Worm (Caenorhabditis elegans) whole organism, L4 larva: ENCODE measurements around the gene exos-2.
A peak's percentile ranks its signal among the peaks of the same experiment; 100 is the strongest.

Experiments used
- D1046.2 ChIP-seq: fragments of 200-800 bp; sonication (Bioruptor generic); IDR thresholded peaks from 2 replicates; pipeline ENCODE4 v1.3.6; 2022; ENCODE audit warnings: missing genetic modification characterization, missing compliant biosample characterization
- F10B5.3 ChIP-seq: sonication (generic microtip); optimal IDR thresholded peaks from 2 replicates; lab custom pipeline; 2016; ENCODE audit warnings: mild to moderate bottlenecking, missing genetic modification characterization, missing compliant biosample characterization
- F26F4.8 ChIP-seq: fragments of 200-800 bp; sonication (Bioruptor generic); conservative IDR thresholded peaks from 2 replicates; pipeline ENCODE4 v1.3.6; 2022; ENCODE audit warnings: missing genetic modification characterization, missing compliant biosample characterization
- F37D6.2 ChIP-seq: sonication (generic microtip); optimal IDR thresholded peaks from 2 replicates; lab custom pipeline; 2016; ENCODE audit warnings: mild to moderate bottlenecking, missing genetic modification characterization, missing compliant biosample characterization
- F49E8.2 ChIP-seq: sonication (generic microtip); optimal IDR thresholded peaks from 2 replicates; lab custom pipeline; 2016; ENCODE audit warnings: missing compliant biosample characterization, mild to moderate bottlenecking, missing genetic modification characterization, borderline replicate concordance
- R02D3.7 ChIP-seq: fragments of 150-350 bp; sonication (generic microtip); optimal IDR thresholded peaks from 3 replicates; lab custom pipeline; 2014; ENCODE audit warnings: missing biosample characterization, missing genetic modification characterization
- T26A8.4 ChIP-seq: fragments of 200-800 bp; sonication (Bioruptor generic); IDR thresholded peaks from 2 replicates; pipeline ENCODE4 v1.3.6; 2022; ENCODE audit warnings: missing genetic modification characterization, missing compliant biosample characterization
- aha-1 ChIP-seq: fragments of 150-350 bp; peaks from one replicate; lab custom pipeline; 2014; ENCODE audit warnings: missing biosample characterization, missing genetic modification characterization
- attf-4 ChIP-seq: sonication (generic microtip); optimal IDR thresholded peaks from 3 replicates; lab custom pipeline; 2017; ENCODE audit warnings: missing biosample characterization, missing genetic modification characterization
- ceh-44 ChIP-seq: fragments of 200-800 bp; sonication (Bioruptor generic); IDR thresholded peaks from 2 replicates; pipeline ENCODE4 v1.3.6; 2022; ENCODE audit warnings: missing genetic modification reagents, missing genetic modification characterization, missing compliant biosample characterization
- cey-2 ChIP-seq: sonication (generic microtip); optimal IDR thresholded peaks from 3 replicates; lab custom pipeline; 2017; ENCODE audit warnings: missing genetic modification characterization, mild to moderate bottlenecking, missing compliant biosample characterization, antibody characterized with exemption, borderline replicate concordance; ENCODE audit not compliant: insufficient read depth
- ctbp-1 ChIP-seq: fragments of 200-800 bp; sonication (Bioruptor generic); IDR thresholded peaks from 2 replicates; pipeline ENCODE4 v1.3.6; 2022; ENCODE audit warnings: missing genetic modification reagents, missing genetic modification characterization, missing compliant biosample characterization
- daf-16 ChIP-seq, 3 experiments: sonication (generic microtip); optimal IDR thresholded peaks; 2 replicates each; lab custom pipeline; 2016 to 2017; ENCODE audit warnings: missing genetic modification characterization in 3 of 3, missing genetic modification reagents in 3 of 3, mild to moderate bottlenecking in 2 of 3, missing compliant biosample characterization in 2 of 3, missing biosample characterization in 1 of 3, moderate library complexity in 1 of 3
- daf-8 ChIP-seq: fragments of 200-800 bp; sonication (Bioruptor generic); IDR thresholded peaks from 2 replicates; pipeline ENCODE4 v1.3.6; 2022; ENCODE audit warnings: missing genetic modification characterization, missing compliant biosample characterization
- dmd-6 ChIP-seq: fragments of 200-800 bp; sonication (Bioruptor generic); IDR thresholded peaks from 2 replicates; pipeline ENCODE4 v1.3.6; 2022; ENCODE audit warnings: missing genetic modification reagents, missing genetic modification characterization, missing compliant biosample characterization
- duxl-1 ChIP-seq: sonication (generic microtip); optimal IDR thresholded peaks from 2 replicates; lab custom pipeline; 2016; ENCODE audit warnings: mild to moderate bottlenecking, missing genetic modification characterization, moderate library complexity, missing compliant biosample characterization; ENCODE audit not compliant: poor library complexity
- dve-1 ChIP-seq: sonication (generic microtip); optimal IDR thresholded peaks from 2 replicates; lab custom pipeline; 2017; ENCODE audit warnings: antibody characterized with exemption, mild to moderate bottlenecking, missing genetic modification characterization, missing compliant biosample characterization; ENCODE audit not compliant: insufficient read depth
- egl-43 ChIP-seq: fragments of 200-800 bp; sonication (Bioruptor generic); IDR thresholded peaks from 2 replicates; pipeline ENCODE4 v1.3.6; 2022; ENCODE audit warnings: missing genetic modification reagents, missing genetic modification characterization, missing compliant biosample characterization
- fkh-10 ChIP-seq: fragments of 150-350 bp; optimal IDR thresholded peaks from 2 replicates; lab custom pipeline; 2014; ENCODE audit warnings: missing biosample characterization, missing genetic modification reagents, missing genetic modification characterization
- lim-7 ChIP-seq: fragments of 200-800 bp; sonication (Bioruptor generic); IDR thresholded peaks from 2 replicates; pipeline ENCODE4 v1.3.6; 2022; ENCODE audit warnings: missing genetic modification characterization, missing compliant biosample characterization
- lir-3 ChIP-seq: sonication (generic microtip); optimal IDR thresholded peaks from 2 replicates; lab custom pipeline; 2016; ENCODE audit warnings: mild to moderate bottlenecking, missing genetic modification characterization, missing compliant biosample characterization
- madf-5 ChIP-seq, 2 experiments: fragments of 200-800 bp; sonication (Bioruptor generic); IDR thresholded peaks; 2 replicates each; pipeline ENCODE4 v1.3.6; 2022; ENCODE audit warnings: missing compliant biosample characterization in 2 of 2, missing genetic modification characterization in 2 of 2
- madf-9 ChIP-seq: fragments of 200-800 bp; sonication (Bioruptor generic); conservative IDR thresholded peaks from 2 replicates; pipeline ENCODE4 v1.3.6; 2022; ENCODE audit warnings: missing genetic modification reagents, missing genetic modification characterization, missing compliant biosample characterization
- mdt-29 ChIP-seq: fragments of 200-800 bp; sonication (Bioruptor generic); IDR thresholded peaks from 2 replicates; pipeline ENCODE4 v1.3.6; 2022; ENCODE audit warnings: missing genetic modification reagents, missing genetic modification characterization, missing compliant biosample characterization
- mxl-3 ChIP-seq: fragments of 200-800 bp; sonication (Bioruptor generic); optimal IDR thresholded peaks from 2 replicates; lab custom pipeline; 2018; ENCODE audit warnings: mild to moderate bottlenecking, missing genetic modification characterization, missing compliant biosample characterization
- nhr-10 ChIP-seq: fragments of 150-350 bp; optimal IDR thresholded peaks from 2 replicates; lab custom pipeline; 2014; ENCODE audit warnings: missing biosample characterization, missing genetic modification characterization
- nhr-111 ChIP-seq: fragments of 200-800 bp; sonication (Bioruptor generic); optimal IDR thresholded peaks from 2 replicates; lab custom pipeline; 2018; ENCODE audit warnings: mild to moderate bottlenecking, missing genetic modification characterization, missing compliant biosample characterization
- nhr-28 ChIP-seq: fragments of 150-350 bp; optimal IDR thresholded peaks from 2 replicates; lab custom pipeline; 2014; ENCODE audit warnings: missing biosample characterization, missing genetic modification characterization
- nhr-41 ChIP-seq: fragments of 200-800 bp; sonication (Bioruptor generic); IDR thresholded peaks from 2 replicates; pipeline ENCODE4 v1.3.6; 2022; ENCODE audit warnings: missing genetic modification reagents, missing genetic modification characterization, missing compliant biosample characterization
- nhr-48 ChIP-seq: sonication (generic microtip); optimal IDR thresholded peaks from 2 replicates; lab custom pipeline; 2016; ENCODE audit warnings: mild to moderate bottlenecking, missing genetic modification characterization, missing compliant biosample characterization
- php-3 ChIP-seq: fragments of 200-800 bp; sonication (Bioruptor generic); IDR thresholded peaks from 2 replicates; pipeline ENCODE4 v1.3.6; 2022; ENCODE audit warnings: missing genetic modification reagents, missing genetic modification characterization, missing compliant biosample characterization
- sdz-12 ChIP-seq: fragments of 200-800 bp; sonication (Bioruptor generic); optimal IDR thresholded peaks from 2 replicates; lab custom pipeline; 2018; ENCODE audit warnings: mild to moderate bottlenecking, missing genetic modification characterization, missing compliant biosample characterization
- set-16 ChIP-seq: fragments of 200-800 bp; sonication (Bioruptor generic); IDR thresholded peaks from 2 replicates; pipeline ENCODE4 v1.3.6; 2022; ENCODE audit warnings: missing genetic modification reagents, missing genetic modification characterization, missing compliant biosample characterization
- snpc-4 ChIP-seq: fragments of 150-350 bp; optimal IDR thresholded peaks from 2 replicates; lab custom pipeline; 2014; ENCODE audit warnings: missing biosample characterization, missing genetic modification characterization
- tra-1 ChIP-seq: fragments of 200-800 bp; sonication (Bioruptor generic); IDR thresholded peaks from 2 replicates; pipeline ENCODE4 v1.3.6; 2022; ENCODE audit warnings: missing genetic modification reagents, missing genetic modification characterization, missing compliant biosample characterization
- vab-7 ChIP-seq: fragments of 200-800 bp; sonication (Bioruptor generic); IDR thresholded peaks from 2 replicates; pipeline ENCODE4 v1.3.6; 2022; ENCODE audit warnings: missing genetic modification reagents, missing genetic modification characterization, missing compliant biosample characterization
- zag-1 ChIP-seq: fragments of 150-350 bp; optimal IDR thresholded peaks from 2 replicates; lab custom pipeline; 2014; ENCODE audit warnings: missing biosample characterization, missing genetic modification characterization
- zfp-2 ChIP-seq: sonication (generic microtip); optimal IDR thresholded peaks from 2 replicates; lab custom pipeline; 2016; ENCODE audit warnings: mild to moderate bottlenecking, missing genetic modification characterization, missing compliant biosample characterization
- zip-11 ChIP-seq: fragments of 200-800 bp; sonication (Bioruptor generic); IDR thresholded peaks from 2 replicates; pipeline ENCODE4 v1.3.6; 2022; ENCODE audit warnings: missing genetic modification characterization, missing compliant biosample characterization
- zip-2 ChIP-seq: fragments of 150-350 bp; optimal IDR thresholded peaks from 2 replicates; lab custom pipeline; 2014; ENCODE audit warnings: missing biosample characterization, missing genetic modification characterization
- ztf-11 ChIP-seq: fragments of 150-350 bp; optimal IDR thresholded peaks from 2 replicates; lab custom pipeline; 2014; ENCODE audit warnings: missing biosample characterization, missing genetic modification characterization
- ztf-7 ChIP-seq: fragments of 150-350 bp; optimal IDR thresholded peaks from 2 replicates; lab custom pipeline; 2014; ENCODE audit warnings: missing biosample characterization, missing genetic modification characterization

Gene exos-2

DNA sequence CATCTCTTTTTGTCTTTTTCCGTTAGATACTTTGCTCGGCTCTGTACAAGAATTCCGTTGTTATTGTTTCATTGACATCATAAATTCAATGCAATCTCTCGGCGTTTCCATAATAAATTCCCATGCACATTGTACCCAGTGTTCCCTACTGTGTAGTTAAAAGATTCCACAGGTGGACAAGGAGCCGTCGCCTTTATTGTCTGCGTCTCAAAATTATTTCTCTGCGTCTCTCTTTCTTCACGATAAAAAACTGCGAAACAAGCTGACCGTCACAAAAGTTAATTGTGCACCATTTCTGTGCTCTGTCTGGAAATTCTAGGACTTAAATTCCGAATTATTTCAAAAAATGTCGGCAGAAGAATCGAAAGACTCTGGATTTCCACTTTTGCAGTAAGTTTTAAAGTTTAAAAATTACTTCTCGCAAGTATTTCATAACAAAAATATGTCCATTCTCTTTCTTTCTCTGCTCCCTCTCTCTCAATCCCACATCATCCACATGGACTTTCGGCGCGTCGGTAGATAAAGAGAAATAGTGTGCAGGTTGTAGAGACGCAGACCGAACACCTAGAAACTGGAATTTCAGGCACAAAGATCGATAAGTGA, 26.8 kb downstream of the exos-2 start (continued):
- TF ChIP-seq zip-11 (no peak), ztf-11 (no peak), set-16 (GFP tag; lab: Robert Waterston, UW) (no peak), lim-7 (no peak), zip-2 (tag; lab: Kevin White, UChicago) (no peak), F49E8.2 (tag; lab: Kevin White, UChicago) (no peak), attf-4 (tag; lab: Kevin White, UChicago) (no peak), nhr-41 (GFP tag; lab: Robert Waterston, UW) (no peak), vab-7 (GFP tag; lab: Robert Waterston, UW) (no peak), ztf-7 (tag; lab: Kevin White, UChicago) (no peak), cey-2 (no peak), nhr-48 (tag; lab: Kevin White, UChicago) (peak; percentile 58), nhr-10 (tag; lab: Kevin White, UChicago) (no peak), R02D3.7 (no peak), sdz-12 (GFP tag; lab: Kevin White, UChicago) (no peak), madf-9 (GFP tag; lab: Robert Waterston, UW) (no peak)

- TF ChIP-seq daf-16 (GFP tag; optimal IDR thresholded peaks at IDR 0.05; lab: Kevin White, UChicago), result no peak
- TF ChIP-seq daf-16 (tag; optimal IDR thresholded peaks at IDR 0.05; lab: Kevin White, UChicago), result peak; percentile 79
- TF ChIP-seq nhr-41 (GFP tag; lab: Robert Waterston, UW), result no peak
- no peak for TF ChIP-seq daf-8 (GFP tag; lab: Robert Waterston, UW)
- no peak for TF ChIP-seq F10B5.3 (tag; lab: Kevin White, UChicago)
- no peak for TF ChIP-seq egl-43 (GFP tag; lab: Robert Waterston, UW)
- no peak for TF ChIP-seq D1046.2 (GFP tag; lab: Robert Waterston, UW)
- TF ChIP-seq zfp-2 (tag; lab: Kevin White, UChicago), result no peak
- TF ChIP-seq duxl-1, result no peak
- no peak for TF ChIP-seq tra-1 (GFP tag; lab: Robert Waterston, UW)
- no peak for TF ChIP-seq F49E8.2 (tag; lab: Kevin White, UChicago)
- no peak for TF ChIP-seq snpc-4 (tag; lab: Kevin White, UChicago)
- no peak for TF ChIP-seq mxl-3 (GFP tag; lab: Kevin White, UChicago)
- no peak for TF ChIP-seq F26F4.8 (GFP tag; lab: Robert Waterston, UW)
- TF ChIP-seq php-3, result no peak
- peak; percentile 23 for TF ChIP-seq dve-1 (tag; lab: Kevin White, UChicago)
- TF ChIP-seq dmd-6 (GFP tag; lab: Robert Waterston, UW), result no peak
- peak; percentile 6 for TF ChIP-seq aha-1 (tag; lab: Kevin White, UChicago)
- no peak for TF ChIP-seq T26A8.4 (GFP tag; lab: Robert Waterston, UW)
- no peak for TF ChIP-seq fkh-10 (GFP tag; lab: Kevin White, UChicago)
- TF ChIP-seq nhr-28, result no peak
These were observed 27.7 kb downstream of the exos-2 start for ce11 chrIV:6443018-6443417.

ce11 chrIV:6457472-6457871, 42.2 kb downstream of the exos-2 start, which contains the start of gene lgc-10:
lgc-10 (minus strand) TSS chrIV:6457572.
- no peak for TF ChIP-seq ctbp-1
- no peak for TF ChIP-seq F49E8.2 (tag; lab: Kevin White, UChicago)
- no peak for TF ChIP-seq zip-2 (tag; lab: Kevin White, UChicago)
- no peak for TF ChIP-seq ceh-44 (GFP tag; lab: Robert Waterston, UW)
- no peak for TF ChIP-seq lir-3 (tag; lab: Kevin White, UChicago)
- TF ChIP-seq nhr-111, result no peak
- no peak for TF ChIP-seq zag-1 (tag; lab: Kevin White, UChicago)
- TF ChIP-seq R02D3.7, result no peak
- TF ChIP-seq fkh-10 (GFP tag; lab: Kevin White, UChicago), result no peak
- no peak for TF ChIP-seq madf-5 (GFP tag; IDR thresholded peaks at IDR 0.05; lab: Robert Waterston, UW)
- no peak for TF ChIP-seq zfp-2 (tag; lab: Kevin White, UChicago)
- TF ChIP-seq F37D6.2 (tag; lab: Kevin White, UChicago), result no peak
- no peak for TF ChIP-seq nhr-10 (tag; lab: Kevin White, UChicago)
- no peak for TF ChIP-seq mdt-29 (GFP tag; lab: Robert Waterston, UW)
